Worm (Caenorhabditis elegans): ENCODE measurements around the gene nbet-1.

nbet-1 gene

ce11 chrIV:5209390-5209789 is at the start of gene nbet-1, which contains the start of gene Y59E9AL.36 (continued):
- TF ChIP-seq snpc-4 (GFP tag; optimal IDR thresholded peaks at IDR 0.05): peak; percentile 75
- TF ChIP-seq snpc-4 (tag; optimal IDR thresholded peaks at IDR 0.05): peak in 3 of 4 experiments; percentile 90 to 92 (median 92)
- TF ChIP-seq fkh-3 (tag; optimal IDR thresholded peaks at IDR 0.05): no peak
- TF ChIP-seq rpc-1 (optimal IDR thresholded peaks at IDR 0.05): no peak
- TF ChIP-seq rpc-1 (tag; optimal IDR thresholded peaks at IDR 0.05): no peak
- TF ChIP-seq F52B5.7 (tag; optimal IDR thresholded peaks at IDR 0.05): no peak
- no peak for TF ChIP-seq atf-7 (tag; optimal IDR thresholded peaks at IDR 0.05)
- TF ChIP-seq mxl-1 (tag; optimal IDR thresholded peaks at IDR 0.05): no peak
- TF ChIP-seq dox-1 (GFP tag; IDR thresholded peaks at IDR 0.05): peak; percentile 86; the same call in 1 of the 2 replicates
- TF ChIP-seq ztf-3 (GFP tag; optimal IDR thresholded peaks at IDR 0.05): no peak
- TF ChIP-seq T26A5.8 (tag; optimal IDR thresholded peaks at IDR 0.05): no peak
- no peak for TF ChIP-seq somi-1 (GFP tag; optimal IDR thresholded peaks at IDR 0.05)
- no peak for TF ChIP-seq attf-3 (GFP tag; conservative IDR thresholded peaks at IDR 0.05)
- TF ChIP-seq ceh-91 (GFP tag; IDR thresholded peaks at IDR 0.05): peak; percentile 59; the same call in 1 of the 2 replicates
- TF ChIP-seq pha-4 (tag; optimal IDR thresholded peaks at IDR 0.05): no peak
- TF ChIP-seq K12H6.12 (tag; optimal IDR thresholded peaks at IDR 0.05): peak; percentile 36
- TF ChIP-seq unc-62 (GFP tag; optimal IDR thresholded peaks at IDR 0.05): no peak
- peak; percentile 4 for TF ChIP-seq dpl-1 (GFP tag; optimal IDR thresholded peaks at IDR 0.05)
- no peak for TF ChIP-seq snpc-3.4 (tag; optimal IDR thresholded peaks at IDR 0.05)
- TF ChIP-seq mes-4 (tag; optimal IDR thresholded peaks at IDR 0.05): no peak
- peak; percentile 75 for TF ChIP-seq athp-1 (tag; optimal IDR thresholded peaks at IDR 0.05)
- no peak for TF ChIP-seq repo-1 (tag; optimal IDR thresholded peaks at IDR 0.05)
- peak; percentile 46 for TF ChIP-seq snpc-1.1 (tag; optimal IDR thresholded peaks at IDR 0.05; ENCODE audit: insufficient read depth)
- TF ChIP-seq Y67H2A.10 (GFP tag; conservative IDR thresholded peaks at IDR 0.05): no peak
- no peak for TF ChIP-seq ztf-6 (GFP tag; IDR thresholded peaks at IDR 0.05)
- no peak for TF ChIP-seq nhr-179 (tag; optimal IDR thresholded peaks at IDR 0.05)
- no peak for TF ChIP-seq hrde-1 (tag; optimal IDR thresholded peaks at IDR 0.05; ENCODE audit: borderline replicate concordance)
- TF ChIP-seq let-607 (tag; optimal IDR thresholded peaks at IDR 0.05): peak; percentile 95 to 97
- TF ChIP-seq F22D6.2 (tag; optimal IDR thresholded peaks at IDR 0.05): no peak
- TF ChIP-seq F33H1.4 (GFP tag; IDR thresholded peaks at IDR 0.05): peak; percentile 60; the same call in 1 of the 2 replicates
- no peak for TF ChIP-seq F10E7.11 (tag; optimal IDR thresholded peaks at IDR 0.05)
- no peak for TF ChIP-seq hmg-20 (GFP tag; IDR thresholded peaks at IDR 0.05)
- TF ChIP-seq madf-6 (GFP tag; IDR thresholded peaks at IDR 0.05): peak; percentile 57
- TF ChIP-seq ztf-22 (GFP tag; optimal IDR thresholded peaks at IDR 0.05): no peak
- no peak for TF ChIP-seq Y53G8AR.9 (GFP tag; conservative IDR thresholded peaks at IDR 0.05)
- 0 out of 2 replicates have a peak, but pooled peaks have one; percentile 35 for TF ChIP-seq attf-6 (GFP tag; IDR thresholded peaks at IDR 0.05)
- no peak for TF ChIP-seq nfyb-1 (GFP tag; IDR thresholded peaks at IDR 0.05)
- TF ChIP-seq lag-1 (GFP tag; IDR thresholded peaks at IDR 0.05): no peak
- TF ChIP-seq ekl-4 (GFP tag; IDR thresholded peaks at IDR 0.05): peak; percentile 59
- TF ChIP-seq aptf-3 (GFP tag; IDR thresholded peaks at IDR 0.05): no peak
- TF ChIP-seq tlf-1 (GFP tag; optimal IDR thresholded peaks at IDR 0.05): peak; percentile 64
- no peak for TF ChIP-seq T07F8.4 (tag; optimal IDR thresholded peaks at IDR 0.05)
- TF ChIP-seq ceh-40 (GFP tag; IDR thresholded peaks at IDR 0.05): no peak
- no peak for TF ChIP-seq egrh-3 (GFP tag; IDR thresholded peaks at IDR 0.05)
- TF ChIP-seq Y56A3A.18 (GFP tag; IDR thresholded peaks at IDR 0.05): no peak
- peak; percentile 41 for TF ChIP-seq ceh-27 (GFP tag; optimal IDR thresholded peaks at IDR 0.05)
- no peak for TF ChIP-seq zim-3 (tag; optimal IDR thresholded peaks at IDR 0.05)
- no peak for TF ChIP-seq madf-3 (GFP tag; IDR thresholded peaks at IDR 0.05)
- TF ChIP-seq rec-8 (tag; optimal IDR thresholded peaks at IDR 0.05): no peak
- peak; percentile 93 for TF ChIP-seq attf-5 (GFP tag; optimal IDR thresholded peaks at IDR 0.05)

Data from whole organism, young adult.